Fruit fly (Drosophila melanogaster) whole organism, pupa: ENCODE measurements around the gene smash.
A peak's percentile ranks its signal among the peaks of the same experiment; 100 is the strongest.

ENCODE experiments used
- CG12605 ChIP-seq: fragments of 200-800 bp; sonication (Bioruptor generic); IDR thresholded peaks from 2 replicates; pipeline ENCODE4 v1.3.6; 2022; ENCODE audit warnings: missing biosample characterization, missing genetic modification characterization
- CG14655 ChIP-seq: fragments of 200-800 bp; sonication (Bioruptor generic); optimal IDR thresholded peaks from 3 replicates; lab custom pipeline; 2017; ENCODE audit warnings: mild to moderate bottlenecking, missing biosample characterization, missing genetic modification reagents, missing genetic modification characterization
- CG15710 ChIP-seq: fragments of 200-800 bp; sonication (Bioruptor generic); optimal IDR thresholded peaks from 2 replicates; lab custom pipeline; 2018; ENCODE audit warnings: missing biosample characterization, mild to moderate bottlenecking, missing genetic modification characterization, moderate library complexity
- CG32121 ChIP-seq: fragments of 200-800 bp; sonication (Bioruptor generic); IDR thresholded peaks from 2 replicates; pipeline ENCODE4 v1.3.6; 2022; ENCODE audit warnings: missing biosample characterization, missing genetic modification characterization
- CG4496 ChIP-seq: fragments of 200-800 bp; sonication (Bioruptor generic); IDR thresholded peaks from 3 replicates; pipeline ENCODE4 v1.3.6; 2022; ENCODE audit warnings: missing biosample characterization, missing genetic modification characterization
- Pif1B ChIP-seq: fragments of 200-800 bp; sonication (Bioruptor generic); optimal IDR thresholded peaks from 3 replicates; lab custom pipeline; 2016; ENCODE audit warnings: missing biosample characterization, missing genetic modification characterization
- fd96Ca ChIP-seq: fragments of 200-800 bp; sonication (Bioruptor generic); IDR thresholded peaks from 3 replicates; pipeline ENCODE4 v1.3.6; 2022; ENCODE audit warnings: missing biosample characterization, missing genetic modification characterization

DNA sequence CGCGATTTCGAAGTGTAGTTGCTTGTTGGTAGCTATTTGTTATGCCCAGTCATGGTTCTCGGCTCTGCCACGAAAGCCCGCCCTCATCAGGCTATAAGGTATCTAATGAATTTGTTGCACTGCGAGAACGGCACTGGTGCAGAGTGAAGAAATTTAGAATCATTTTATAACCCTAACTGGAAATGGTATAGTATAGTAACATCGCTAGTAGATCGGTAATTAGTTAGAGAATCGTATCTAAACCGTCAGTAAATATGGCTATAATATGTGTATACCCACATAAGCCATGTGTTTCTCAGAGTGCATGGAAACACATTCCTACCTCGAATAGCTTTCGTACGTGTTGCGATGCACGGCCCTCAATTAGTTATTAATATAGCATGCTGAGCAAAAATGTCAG is 27.8 kb downstream of the smash start:
- TF ChIP-seq CG4496 (peak; percentile 80), CG14655 (GFP tag; lab: Kevin White, UChicago) (peak; percentile 85), Pif1B (GFP tag; lab: Kevin White, UChicago) (peak; percentile 55), CG32121 (GFP tag; lab: Robert Waterston, UW) (peak; percentile 58), fd96Ca (GFP tag; lab: Robert Waterston, UW) (no peak; the same call in 2 of the 3 replicates), CG15710 (tag; lab: Kevin White, UChicago) (peak; percentile 35), CG12605 (peak; percentile 56; the same call in 1 of the 2 replicates)
